Fruit fly (Drosophila melanogaster): ENCODE results near the gene CG33641.
A peak's percentile ranks its signal among the peaks of the same experiment; 100 is the strongest.

Gene CG33641

DNA sequence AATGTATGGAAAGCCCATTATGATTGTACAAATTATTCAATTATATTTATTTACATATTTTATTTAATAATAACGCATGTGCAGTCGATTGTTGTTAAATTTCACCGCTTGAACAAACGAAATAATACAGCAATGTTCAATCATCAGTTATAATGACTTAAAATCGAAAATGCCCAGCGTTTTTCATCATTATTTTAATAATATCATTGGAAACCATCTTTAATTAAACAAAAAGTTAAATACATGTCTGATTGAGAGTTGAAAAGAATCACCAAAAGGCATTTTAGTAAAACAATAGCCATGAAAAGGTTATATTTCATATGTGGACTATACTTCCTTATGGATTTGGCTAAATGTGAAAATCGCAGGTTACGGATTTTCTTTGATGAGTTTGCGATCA, at the start of gene CG33641:
CG33641 (plus strand) TSS at position 301 of the 400 bp plus-strand sequence.
- TF ChIP-seq cyc (GFP tag; optimal IDR thresholded peaks at IDR 0.05) (no peak), CG8632 (GFP tag; optimal IDR thresholded peaks at IDR 0.05) (no peak), CG6854 (GFP tag; optimal IDR thresholded peaks at IDR 0.05) (no peak), Hr39 (GFP tag; optimal IDR thresholded peaks at IDR 0.05) (no peak), CG11294 (GFP tag; IDR thresholded peaks at IDR 0.05) (no peak), Sox15 (GFP tag; optimal IDR thresholded peaks at IDR 0.05) (no peak), Ets96B (tag; optimal IDR thresholded peaks at IDR 0.05) (no peak), CG3032 (tag; optimal IDR thresholded peaks at IDR 0.05) (no peak), CG8319 (GFP tag; optimal IDR thresholded peaks at IDR 0.05) (no peak), Eip93F (GFP tag; optimal IDR thresholded peaks at IDR 0.05) (no peak), CG11902 (GFP tag; optimal IDR thresholded peaks at IDR 0.05) (no peak), CG6792 (GFP tag; optimal IDR thresholded peaks at IDR 0.05) (no peak), Sox14 (GFP tag; optimal IDR thresholded peaks at IDR 0.05) (no peak), acj6 (GFP tag; optimal IDR thresholded peaks at IDR 0.05) (no peak), CG6276 (GFP tag; optimal IDR thresholded peaks at IDR 0.05) (no peak), dsx (GFP tag; optimal IDR thresholded peaks at IDR 0.05; ENCODE audit: poor library complexity, severe bottlenecking) (no peak), Hr38 (GFP tag; optimal IDR thresholded peaks at IDR 0.05) (no peak), vri (GFP tag; optimal IDR thresholded peaks at IDR 0.05) (no peak), spab (GFP tag; optimal IDR thresholded peaks at IDR 0.05) (no peak)

DNA sequence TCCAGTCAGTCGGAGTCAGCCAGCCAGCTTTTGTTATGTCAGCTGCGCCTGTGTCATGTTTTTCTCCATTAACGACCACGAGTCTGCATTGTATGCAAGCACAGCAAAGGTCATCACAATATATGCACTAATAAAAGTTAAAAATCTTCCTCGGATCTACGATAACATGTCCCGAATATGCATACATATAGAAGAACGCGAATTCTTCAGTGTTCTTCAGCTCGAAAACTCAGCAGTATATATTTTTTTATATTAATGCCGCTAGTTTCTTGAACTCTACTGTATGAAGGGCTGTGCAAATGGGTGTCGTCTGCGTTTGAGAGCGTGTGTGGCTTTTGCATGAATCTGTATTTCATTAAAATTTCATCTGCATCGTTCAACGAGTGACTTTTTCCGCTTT, 46.6 kb upstream of the CG33641 start:
- TF ChIP-seq Ets21C (GFP tag; optimal IDR thresholded peaks at IDR 0.05): peak; percentile 7
- TF ChIP-seq dsx (GFP tag; optimal IDR thresholded peaks at IDR 0.05; ENCODE audit: poor library complexity, severe bottlenecking): no peak
- TF ChIP-seq CG10669 (GFP tag; optimal IDR thresholded peaks at IDR 0.05): peak; percentile 27
- TF ChIP-seq Sox102F (GFP tag; optimal IDR thresholded peaks at IDR 0.05): peak; percentile 57
- no peak for TF ChIP-seq net (GFP tag; optimal IDR thresholded peaks at IDR 0.05)
- peak; percentile 61; the same call in 1 of the 3 replicates for TF ChIP-seq CG6163 (GFP tag; IDR thresholded peaks at IDR 0.05)
- TF ChIP-seq salr (GFP tag; optimal IDR thresholded peaks at IDR 0.05): peak in 1 of 2 experiments; percentile 28
- TF ChIP-seq Hr4 (GFP tag; optimal IDR thresholded peaks at IDR 0.05): peak; percentile 46
- TF ChIP-seq Hr39 (GFP tag; optimal IDR thresholded peaks at IDR 0.05): peak; percentile 45
- TF ChIP-seq achi (GFP tag; optimal IDR thresholded peaks at IDR 0.05): peak; percentile 34
- TF ChIP-seq CG6808 (GFP tag; optimal IDR thresholded peaks at IDR 0.05): no peak
- TF ChIP-seq Gug (GFP tag; IDR thresholded peaks at IDR 0.05): no peak
- TF ChIP-seq Blimp-1 (GFP tag; optimal IDR thresholded peaks at IDR 0.05): no peak
- TF ChIP-seq CG6854 (GFP tag; optimal IDR thresholded peaks at IDR 0.05): no peak
- TF ChIP-seq cyc (GFP tag; optimal IDR thresholded peaks at IDR 0.05): no peak
- TF ChIP-seq Met (GFP tag; optimal IDR thresholded peaks at IDR 0.05): no peak
- no peak for TF ChIP-seq Sox14 (GFP tag; optimal IDR thresholded peaks at IDR 0.05)
- peak; percentile 52 for TF ChIP-seq Eip75B (GFP tag; optimal IDR thresholded peaks at IDR 0.05)
- TF ChIP-seq spab (GFP tag; optimal IDR thresholded peaks at IDR 0.05): peak; percentile 18
- TF ChIP-seq ss (GFP tag; optimal IDR thresholded peaks at IDR 0.05): no peak
- TF ChIP-seq CG11902 (GFP tag; optimal IDR thresholded peaks at IDR 0.05): no peak
- TF ChIP-seq CG8119 (GFP tag; IDR thresholded peaks at IDR 0.05): peak; percentile 59; the same call in 2 of the 3 replicates
- TF ChIP-seq eg (GFP tag; IDR thresholded peaks at IDR 0.05): no peak
- no peak for TF ChIP-seq Eip78C (GFP tag)
- no peak for TF ChIP-seq Sox15 (GFP tag; optimal IDR thresholded peaks at IDR 0.05)
- peak; percentile 14 for TF ChIP-seq vri (GFP tag; optimal IDR thresholded peaks at IDR 0.05)
- TF ChIP-seq CG6276 (GFP tag; optimal IDR thresholded peaks at IDR 0.05): no peak
- no peak for TF ChIP-seq Lpt (GFP tag; optimal IDR thresholded peaks at IDR 0.05)
- no peak for TF ChIP-seq Hr38 (GFP tag; optimal IDR thresholded peaks at IDR 0.05)
- no peak for TF ChIP-seq CG11294 (GFP tag; IDR thresholded peaks at IDR 0.05)
- no peak for TF ChIP-seq CG8319 (GFP tag; optimal IDR thresholded peaks at IDR 0.05)
- TF ChIP-seq CG7368 (GFP tag; optimal IDR thresholded peaks at IDR 0.05): no peak
- peak; percentile 25 for TF ChIP-seq CG8632 (GFP tag; optimal IDR thresholded peaks at IDR 0.05)
- no peak for TF ChIP-seq fd85E (GFP tag; optimal IDR thresholded peaks at IDR 0.05)
- peak; percentile 16 for TF ChIP-seq fd59A (GFP tag; optimal IDR thresholded peaks at IDR 0.05)
- peak; percentile 50 for TF ChIP-seq pdm3 (GFP tag; optimal IDR thresholded peaks at IDR 0.05)
- peak; percentile 62 for TF ChIP-seq acj6 (GFP tag; optimal IDR thresholded peaks at IDR 0.05)
- no peak for TF ChIP-seq CG4318 (GFP tag; optimal IDR thresholded peaks at IDR 0.05)
- TF ChIP-seq CG3919 (GFP tag; optimal IDR thresholded peaks at IDR 0.05): no peak
- TF ChIP-seq topi (GFP tag; optimal IDR thresholded peaks at IDR 0.05): no peak
- peak; percentile 46 for TF ChIP-seq Smox (GFP tag; optimal IDR thresholded peaks at IDR 0.05)
- TF ChIP-seq OdsH (GFP tag; optimal IDR thresholded peaks at IDR 0.05): peak; percentile 69
- no peak for TF ChIP-seq CG15336 (GFP tag; IDR thresholded peaks at IDR 0.05)
- no peak for TF ChIP-seq esn (GFP tag; optimal IDR thresholded peaks at IDR 0.05)
